Worm (Caenorhabditis elegans): Measurements from ENCODE around the gene cdh-7.
A peak's percentile ranks its signal among the peaks of the same experiment; 100 is the strongest.

Gene cdh-7

ce11 chrII:14856922-14857321 is 13.9 kb downstream of the cdh-7 start, which contains the start of gene rbm-28:
Gene rbm-28 (plus strand): TSS chrII:14857259.
- peak; percentile 35 for TF ChIP-seq snpc-4 (tag; optimal IDR thresholded peaks at IDR 0.05)
- no peak for TF ChIP-seq ztf-4 (tag; optimal IDR thresholded peaks at IDR 0.05)
- peak; percentile 54 for TF ChIP-seq lin-15B (tag; optimal IDR thresholded peaks at IDR 0.05)
- peak; percentile 47 for TF ChIP-seq nhr-23 (tag; optimal IDR thresholded peaks at IDR 0.05)
- peak; percentile 31 for TF ChIP-seq nfya-1 (tag; optimal IDR thresholded peaks at IDR 0.05; ENCODE audit: insufficient read depth)
- no peak for TF ChIP-seq zag-1 (tag; optimal IDR thresholded peaks at IDR 0.05)
- peak; percentile 40 for TF ChIP-seq hmg-11 (tag; optimal IDR thresholded peaks at IDR 0.05)

- TF ChIP-seq skn-1 (tag; optimal IDR thresholded peaks at IDR 0.05), result peak; percentile 49
These were observed 22.1 kb downstream of the cdh-7 start for ce11 chrII:14865152-14865551.

DNA sequence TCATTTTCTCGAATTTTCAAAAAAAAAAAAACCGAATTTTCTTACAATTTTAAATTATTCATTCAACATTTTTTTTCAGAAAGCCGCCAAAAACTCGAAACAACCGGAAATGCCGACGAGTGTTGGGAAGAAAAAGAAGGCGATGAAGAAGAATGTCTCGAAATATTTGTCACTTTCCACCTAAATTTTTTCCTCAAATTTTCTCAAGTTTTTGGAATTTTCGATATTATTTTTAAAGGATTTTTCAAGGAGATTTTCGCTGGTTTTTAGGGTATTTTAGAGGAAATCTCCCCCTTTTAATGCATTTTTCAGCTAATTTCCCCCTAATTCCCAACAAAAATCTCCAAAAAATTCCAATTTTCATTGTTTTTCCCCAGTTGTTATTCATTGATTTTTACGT is 23.1 kb downstream of the cdh-7 start:
- TF ChIP-seq unc-62 (GFP tag; optimal IDR thresholded peaks at IDR 0.05) (no peak), snpc-4 (tag; optimal IDR thresholded peaks at IDR 0.05) (no peak), nhr-237 (tag; optimal IDR thresholded peaks at IDR 0.05) (no peak), nhr-77 (tag; optimal IDR thresholded peaks at IDR 0.05) (no peak), ztf-11 (tag; optimal IDR thresholded peaks at IDR 0.05) (no peak), hmg-11 (tag; optimal IDR thresholded peaks at IDR 0.05) (no peak), nfya-1 (tag; optimal IDR thresholded peaks at IDR 0.05; ENCODE audit: insufficient read depth) (no peak)

DNA sequence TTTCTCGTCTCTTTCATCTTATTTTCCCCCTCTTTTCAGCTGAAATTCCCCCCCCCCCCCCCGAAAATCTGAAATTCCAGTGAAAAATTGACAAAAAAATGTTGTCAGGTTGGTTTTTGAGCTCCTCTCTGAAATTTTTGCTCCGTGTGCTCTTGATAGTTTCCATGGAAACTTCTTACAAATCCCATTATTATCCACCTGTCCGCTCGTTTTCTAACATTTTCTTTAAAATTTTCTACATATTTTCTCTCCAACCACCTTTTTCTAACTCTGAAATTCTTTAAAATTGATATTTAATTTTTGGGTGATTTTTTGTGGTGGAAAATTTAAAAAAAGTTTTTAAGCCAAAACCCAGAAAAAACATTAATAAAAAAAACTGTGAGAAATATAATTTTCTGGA is 23.6 kb downstream of the cdh-7 start, which contains the start of gene gpx-2:
gpx-2 (plus strand) TSS at position 99 of the 400 bp plus-strand sequence.
- TF ChIP-seq elt-3 (tag; optimal IDR thresholded peaks at IDR 0.05) (no peak), ceh-82 (tag; optimal IDR thresholded peaks at IDR 0.05) (no peak), elt-1 (tag; optimal IDR thresholded peaks at IDR 0.05) (no peak), fkh-2 (tag; optimal IDR thresholded peaks at IDR 0.05) (no peak), nhr-11 (tag; optimal IDR thresholded peaks at IDR 0.05) (no peak), ama-1 (optimal IDR thresholded peaks at IDR 0.05) (peak; percentile 83), sea-2 (GFP tag; optimal IDR thresholded peaks at IDR 0.05) (no peak), fos-1 (tag; optimal IDR thresholded peaks at IDR 0.05) (no peak)

DNA sequence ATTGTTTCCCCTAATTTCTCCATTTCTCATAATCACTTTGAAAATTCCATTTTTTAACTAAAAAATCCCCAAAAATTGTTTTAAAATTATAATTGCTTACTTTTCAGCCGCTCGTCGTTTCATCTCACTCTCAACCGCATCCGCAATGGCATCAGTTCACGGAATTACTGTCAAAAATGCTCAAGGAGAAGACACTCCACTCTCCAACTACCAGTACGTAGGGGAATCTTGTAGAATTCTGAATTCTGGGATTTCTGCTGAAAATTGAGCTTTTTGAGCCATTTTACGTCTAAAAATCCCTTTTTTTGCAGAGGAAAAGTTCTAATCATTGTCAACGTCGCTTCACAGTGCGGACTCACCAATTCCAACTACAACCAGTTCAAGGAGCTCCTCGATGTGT is 24.5 kb downstream of the cdh-7 start:
- no peak for TF ChIP-seq ztf-11 (tag; optimal IDR thresholded peaks at IDR 0.05)
- no peak for TF ChIP-seq nhr-25 (tag; optimal IDR thresholded peaks at IDR 0.05)
- no peak for TF ChIP-seq nfya-1 (tag; optimal IDR thresholded peaks at IDR 0.05; ENCODE audit: insufficient read depth)
- no peak for TF ChIP-seq unc-62 (GFP tag; optimal IDR thresholded peaks at IDR 0.05)

DNA sequence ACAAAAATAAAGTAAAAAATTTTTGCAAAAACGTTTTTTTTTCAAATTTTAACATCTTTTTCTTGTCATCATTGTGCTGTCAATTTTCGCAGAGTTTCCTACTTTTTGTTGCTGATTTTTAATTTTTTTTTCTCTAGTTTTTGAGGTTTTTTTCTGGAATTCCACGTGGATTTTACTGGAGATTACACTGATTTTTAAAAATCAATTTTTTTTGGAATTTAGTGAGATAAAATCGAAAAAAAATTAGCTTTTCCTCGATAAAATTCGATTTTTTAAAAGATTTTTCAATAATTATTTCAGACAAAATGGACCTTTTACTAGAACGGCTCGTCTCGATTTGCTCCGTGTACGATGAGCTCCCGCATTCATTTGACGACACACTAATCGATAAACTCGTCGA is 26.6 kb downstream of the cdh-7 start, which contains the start of gene R05H10.3:
R05H10.3 (plus strand) TSS at position 301 of the 400 bp plus-strand sequence.
- TF ChIP-seq ama-1 (optimal IDR thresholded peaks at IDR 0.05) (peak; percentile 3), pha-4 (tag; optimal IDR thresholded peaks at IDR 0.05) (no peak), hmg-11 (tag; optimal IDR thresholded peaks at IDR 0.05) (no peak)

DNA sequence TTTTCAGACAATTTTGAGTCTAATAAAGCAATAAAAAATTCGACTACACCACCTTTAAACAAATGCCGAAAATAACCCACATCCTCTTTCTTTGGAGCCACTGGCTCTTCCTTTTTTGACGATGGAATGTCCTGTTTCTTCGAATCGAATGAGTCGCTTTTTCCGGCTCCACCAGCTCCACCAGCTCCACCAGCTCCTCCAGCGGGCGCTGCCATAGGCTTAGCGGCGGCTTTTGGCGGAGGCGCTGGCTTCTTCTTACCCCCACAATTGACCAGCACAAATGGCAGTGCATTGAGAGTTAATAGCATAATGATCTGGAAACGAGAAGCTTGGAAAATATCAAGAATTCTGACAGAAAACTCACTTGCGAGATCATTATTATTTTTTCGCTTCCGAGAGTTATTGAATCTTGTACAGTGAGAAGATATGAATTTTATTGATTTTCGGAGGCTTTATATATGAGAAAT is 33.7 kb downstream of the cdh-7 start, which contains the start of gene Y53F4A.2:
Y53F4A.2 (minus strand) TSS at position 417 of the 467 bp plus-strand sequence.
- TF ChIP-seq eor-1 (tag; optimal IDR thresholded peaks at IDR 0.05) (no peak), nfya-1 (tag; optimal IDR thresholded peaks at IDR 0.05; ENCODE audit: insufficient read depth) (no peak), nhr-28 (tag; optimal IDR thresholded peaks at IDR 0.05) (no peak), nhr-76 (tag; optimal IDR thresholded peaks at IDR 0.05) (no peak), nhr-12 (tag; optimal IDR thresholded peaks at IDR 0.05) (no peak), egl-27 (tag; optimal IDR thresholded peaks at IDR 0.05) (no peak), ztf-4 (tag; optimal IDR thresholded peaks at IDR 0.05) (no peak)

ce11 chrII:14892515-14892914 is 49.5 kb downstream of the cdh-7 start:
- no peak for TF ChIP-seq pqm-1 (tag; optimal IDR thresholded peaks at IDR 0.05)
- TF ChIP-seq mml-1 (tag; optimal IDR thresholded peaks at IDR 0.05), result no peak
- TF ChIP-seq fkh-10 (GFP tag; optimal IDR thresholded peaks at IDR 0.05), result peak; percentile 48

All from whole organism, L3 larva.